Fruit fly (Drosophila melanogaster) whole organism, embryonic: ENCODE data around the gene CG34303.

ENCODE experiments used
- Adf1 ChIP-seq: fragments of 200-800 bp; sonication (Bioruptor generic); IDR thresholded peaks from 2 replicates; pipeline ENCODE4 v1.3.6; 2022; ENCODE audit warnings: missing biosample characterization, missing genetic modification characterization
- Aef1 ChIP-seq: fragments of 200-800 bp; sonication (Bioruptor generic); IDR thresholded peaks from 3 replicates; pipeline ENCODE4 v1.3.6; 2022; ENCODE audit warnings: missing biosample characterization, missing genetic modification characterization
- Atf3 ChIP-seq: fragments of 200-800 bp; sonication (Bioruptor generic); optimal IDR thresholded peaks from 3 replicates; lab custom pipeline; 2016; ENCODE audit warnings: missing biosample characterization, missing genetic modification characterization
- Atf6 ChIP-seq: fragments of 200-800 bp; sonication (Bioruptor generic); IDR thresholded peaks from 2 replicates; pipeline ENCODE4 v1.3.6; 2022; ENCODE audit warnings: missing biosample characterization, missing genetic modification characterization
- B-H2 ChIP-seq: fragments of 200-800 bp; sonication (Bioruptor generic); optimal IDR thresholded peaks from 2 replicates; lab custom pipeline; 2018; ENCODE audit warnings: missing biosample characterization, mild to moderate bottlenecking, missing genetic modification characterization
- CG10366 ChIP-seq: fragments of 200-800 bp; sonication (Bioruptor generic); IDR thresholded peaks from 2 replicates; pipeline ENCODE4 v1.3.6; 2022; ENCODE audit warnings: missing biosample characterization, missing genetic modification characterization
- CG11085 ChIP-seq: fragments of 200-800 bp; sonication (Bioruptor generic); IDR thresholded peaks from 2 replicates; pipeline ENCODE4 v1.3.6; 2022; ENCODE audit warnings: missing biosample characterization, missing genetic modification characterization
- CG11696 ChIP-seq: fragments of 200-800 bp; sonication (Bioruptor generic); IDR thresholded peaks from 2 replicates; pipeline ENCODE4 v1.3.6; 2022; ENCODE audit warnings: missing biosample characterization, missing genetic modification characterization
- CG12299 ChIP-seq: fragments of 200-800 bp; sonication (Bioruptor generic); optimal IDR thresholded peaks from 2 replicates; lab custom pipeline; 2018; ENCODE audit warnings: missing biosample characterization, mild to moderate bottlenecking, missing genetic modification characterization
- CG12659 ChIP-seq: fragments of 200-800 bp; sonication (Bioruptor generic); optimal IDR thresholded peaks from 3 replicates; lab custom pipeline; 2017; ENCODE audit warnings: mild to moderate bottlenecking, missing biosample characterization, missing genetic modification reagents, missing genetic modification characterization
- CG17328 ChIP-seq: fragments of 200-800 bp; sonication (Bioruptor generic); IDR thresholded peaks from 2 replicates; pipeline ENCODE4 v1.3.6; 2022; ENCODE audit warnings: missing biosample characterization, missing genetic modification characterization
- CG18011 ChIP-seq: fragments of 200-800 bp; sonication (Bioruptor generic); optimal IDR thresholded peaks from 2 replicates; lab custom pipeline; 2017; ENCODE audit warnings: missing biosample characterization, missing genetic modification characterization, mild to moderate bottlenecking, moderate library complexity, missing genotype
- CG18599 ChIP-seq: fragments of 200-800 bp; sonication (Bioruptor generic); optimal IDR thresholded peaks from 3 replicates; lab custom pipeline; 2017; ENCODE audit warnings: missing biosample characterization, missing genetic modification characterization, mild to moderate bottlenecking, moderate library complexity, missing genetic modification reagents
- CG2712 ChIP-seq: fragments of 200-800 bp; optimal IDR thresholded peaks from 3 replicates; lab custom pipeline; 2019; ENCODE audit warnings: missing biosample characterization, mild to moderate bottlenecking, missing genetic modification characterization, moderate library complexity
- CG2889 ChIP-seq: fragments of 200-800 bp; sonication (Bioruptor generic); IDR thresholded peaks from 3 replicates; pipeline ENCODE4 v1.3.6; 2022; ENCODE audit warnings: missing biosample characterization, missing genetic modification characterization
- CG34224 ChIP-seq: fragments of 200-800 bp; sonication (Bioruptor generic); IDR thresholded peaks from 3 replicates; pipeline ENCODE4 v1.3.6; 2022; ENCODE audit warnings: missing biosample characterization, missing genetic modification characterization; ENCODE audit not compliant: partially characterized antibody
- CG43689 ChIP-seq: fragments of 200-800 bp; sonication (Bioruptor generic); IDR thresholded peaks from 2 replicates; pipeline ENCODE4 v1.3.6; 2022; ENCODE audit warnings: missing biosample characterization, missing genetic modification characterization
- CG4820 ChIP-seq: fragments of 200-800 bp; sonication (Bioruptor generic); optimal IDR thresholded peaks from 3 replicates; lab custom pipeline; 2016; ENCODE audit warnings: missing biosample characterization, missing genetic modification characterization
- CG6254 ChIP-seq: fragments of 200-800 bp; sonication (Bioruptor generic); optimal IDR thresholded peaks from 3 replicates; lab custom pipeline; 2017; ENCODE audit warnings: mild to moderate bottlenecking, missing biosample characterization, missing genetic modification reagents, missing genetic modification characterization
- CG6765 ChIP-seq: fragments of 200-800 bp; sonication (Bioruptor generic); optimal IDR thresholded peaks from 3 replicates; lab custom pipeline; 2017; ENCODE audit warnings: missing biosample characterization, mild to moderate bottlenecking, missing genetic modification characterization
- CG8290 ChIP-seq, 3 experiments: fragments of 200-800 bp; sonication (Bioruptor generic); optimal IDR thresholded peaks; 2 replicates each; lab custom pipeline; 2016 to 2019; ENCODE audit warnings: missing biosample characterization in 3 of 3, missing genetic modification characterization in 3 of 3, mild to moderate bottlenecking in 2 of 3, moderate library complexity in 1 of 3
- CG8388 ChIP-seq: fragments of 200-800 bp; sonication (Bioruptor generic); optimal IDR thresholded peaks from 2 replicates; lab custom pipeline; 2019; ENCODE audit warnings: missing biosample characterization, mild to moderate bottlenecking, missing genetic modification characterization, moderate library complexity
- CG9727 ChIP-seq: fragments of 200-800 bp; sonication (Bioruptor generic); optimal IDR thresholded peaks from 3 replicates; lab custom pipeline; 2017; ENCODE audit warnings: missing biosample characterization, mild to moderate bottlenecking, missing genetic modification characterization
- CrebB ChIP-seq: fragments of 200-800 bp; sonication (Bioruptor generic); optimal IDR thresholded peaks from 3 replicates; lab custom pipeline; 2018; ENCODE audit warnings: missing biosample characterization, mild to moderate bottlenecking, missing genetic modification characterization
- Dek ChIP-seq: fragments of 200-800 bp; sonication (Bioruptor generic); optimal IDR thresholded peaks from 3 replicates; lab custom pipeline; 2019; ENCODE audit warnings: missing biosample characterization, mild to moderate bottlenecking, missing genetic modification characterization, moderate library complexity
- Drgx ChIP-seq: fragments of 200-800 bp; sonication (Bioruptor generic); IDR thresholded peaks from 2 replicates; pipeline ENCODE4 v1.3.6; 2022; ENCODE audit warnings: missing biosample characterization, missing genetic modification characterization
- Fer3 ChIP-seq: fragments of 200-800 bp; sonication (Bioruptor generic); optimal IDR thresholded peaks from 2 replicates; lab custom pipeline; 2018; ENCODE audit warnings: missing biosample characterization, mild to moderate bottlenecking, missing genetic modification characterization, moderate library complexity
- Hmr ChIP-seq: fragments of 200-800 bp; sonication (Bioruptor generic); optimal IDR thresholded peaks from 3 replicates; lab custom pipeline; 2017; ENCODE audit warnings: mild to moderate bottlenecking, missing biosample characterization, missing genetic modification reagents, missing genetic modification characterization
- Hr78 ChIP-seq, 2 experiments: fragments of 200-800 bp in 1 of 2; fragments of >200 bp in 1 of 2; sonication (Bioruptor generic) in 1 of 2; optimal IDR thresholded peaks; 2 replicates each; lab custom pipeline; 2017 to 2019; ENCODE audit warnings: missing biosample characterization in 2 of 2, missing genetic modification characterization in 2 of 2, mild to moderate bottlenecking in 1 of 2, moderate library complexity in 1 of 2
- MTF-1 ChIP-seq: fragments of 200-800 bp; sonication (Bioruptor generic); optimal IDR thresholded peaks from 2 replicates; lab custom pipeline; 2018; ENCODE audit warnings: missing biosample characterization, mild to moderate bottlenecking, missing genetic modification characterization, borderline replicate concordance
- Oaz ChIP-seq: fragments of 200-800 bp; sonication (Bioruptor generic); IDR thresholded peaks from 2 replicates; pipeline ENCODE4 v1.3.6; 2022; ENCODE audit warnings: missing biosample characterization, missing genetic modification characterization
- Optix ChIP-seq: fragments of 200-800 bp; sonication (Bioruptor generic); IDR thresholded peaks from 3 replicates; pipeline ENCODE4 v1.3.6; 2022; ENCODE audit warnings: missing biosample characterization, missing genetic modification characterization
- Taf1 ChIP-seq: fragments of 200-800 bp; sonication (Bioruptor generic); IDR thresholded peaks from 2 replicates; pipeline ENCODE4 v1.3.6; 2022; ENCODE audit warnings: missing biosample characterization, missing genetic modification characterization
- YL-1 ChIP-seq: fragments of 200-800 bp; sonication (Bioruptor generic); optimal IDR thresholded peaks from 3 replicates; lab custom pipeline; 2017; ENCODE audit warnings: missing biosample characterization, mild to moderate bottlenecking, missing genetic modification characterization
- amos ChIP-seq: fragments of 200-800 bp; sonication (Bioruptor generic); IDR thresholded peaks from 2 replicates; pipeline ENCODE4 v1.3.6; 2022; ENCODE audit warnings: missing biosample characterization, missing genetic modification characterization; ENCODE audit not compliant: partially characterized antibody
- aop ChIP-seq: fragments of 200-800 bp; sonication (Bioruptor generic); IDR thresholded peaks from 2 replicates; pipeline ENCODE4 v1.3.6; 2022; ENCODE audit warnings: missing biosample characterization, missing genetic modification characterization
- ase ChIP-seq: fragments of 200-800 bp; sonication (Bioruptor generic); IDR thresholded peaks from 3 replicates; pipeline ENCODE4 v1.3.6; 2022; ENCODE audit warnings: missing biosample characterization, missing genetic modification characterization
- bab2 ChIP-seq: fragments of 200-800 bp; sonication (Bioruptor generic); optimal IDR thresholded peaks from 2 replicates; lab custom pipeline; 2016; ENCODE audit warnings: missing biosample characterization, missing genetic modification characterization
- bsh ChIP-seq, 2 experiments: fragments of 200-800 bp; sonication (Bioruptor generic); optimal IDR thresholded peaks; 2 replicates each; lab custom pipeline; 2017 to 2018; ENCODE audit warnings: mild to moderate bottlenecking in 2 of 2, missing biosample characterization in 2 of 2, missing genetic modification characterization in 2 of 2, moderate library complexity in 1 of 2
- fd3F ChIP-seq: fragments of 200-800 bp; sonication (Bioruptor generic); optimal IDR thresholded peaks from 2 replicates; lab custom pipeline; 2018; ENCODE audit warnings: missing biosample characterization, mild to moderate bottlenecking, missing genetic modification characterization, moderate library complexity
- kni ChIP-seq: fragments of 200-800 bp; sonication (Bioruptor generic); optimal IDR thresholded peaks from 3 replicates; lab custom pipeline; 2017; ENCODE audit warnings: mild to moderate bottlenecking, missing biosample characterization, missing genetic modification reagents, missing genetic modification characterization
- knrl ChIP-seq: fragments of 200-800 bp; sonication (Bioruptor generic); IDR thresholded peaks from 3 replicates; pipeline ENCODE4 v1.3.6; 2022; ENCODE audit warnings: missing biosample characterization, missing genetic modification characterization; ENCODE audit not compliant: partially characterized antibody
- oc ChIP-seq: fragments of 200-800 bp; sonication (Bioruptor generic); optimal IDR thresholded peaks from 2 replicates; lab custom pipeline; 2018; ENCODE audit warnings: missing biosample characterization, mild to moderate bottlenecking, missing genetic modification characterization, moderate library complexity
- org-1 ChIP-seq: fragments of 200-800 bp; sonication (Bioruptor generic); optimal IDR thresholded peaks from 2 replicates; lab custom pipeline; 2017; ENCODE audit warnings: missing biosample characterization, missing genetic modification characterization
- sc ChIP-seq, 3 experiments: fragments of >200 bp in 2 of 3; fragments of 200-800 bp in 1 of 3; sonication (Bioruptor generic) in 1 of 3; optimal IDR thresholded peaks; 2 replicates in 2 of 3; 3 replicates in 1 of 3; lab custom pipeline; 2017; ENCODE audit warnings: mild to moderate bottlenecking in 1 of 3, missing biosample characterization in 1 of 3, missing genetic modification characterization in 1 of 3, missing genetic modification reagents in 1 of 3
- sens ChIP-seq: fragments of 200-800 bp; sonication (Bioruptor generic); peaks from one replicate; lab custom pipeline; 2016; ENCODE audit warnings: missing biosample characterization, missing genetic modification characterization
- ssp ChIP-seq: fragments of 200-800 bp; sonication (Bioruptor generic); IDR thresholded peaks from 2 replicates; pipeline ENCODE4 v1.3.6; 2022; ENCODE audit warnings: missing biosample characterization, missing genetic modification characterization
- tap ChIP-seq: fragments of 200-800 bp; optimal IDR thresholded peaks from 3 replicates; lab custom pipeline; 2019; ENCODE audit warnings: missing biosample characterization, mild to moderate bottlenecking, missing genetic modification characterization, moderate library complexity
- tgo ChIP-seq: fragments of 200-800 bp; sonication (Bioruptor generic); IDR thresholded peaks from 3 replicates; pipeline ENCODE4 v1.3.6; 2022; ENCODE audit warnings: missing biosample characterization, missing genetic modification characterization
- trem ChIP-seq: fragments of 200-800 bp; optimal IDR thresholded peaks from 3 replicates; lab custom pipeline; 2019; ENCODE audit warnings: missing biosample characterization, mild to moderate bottlenecking, missing genetic modification characterization, moderate library complexity

Gene CG34303

dm6 chr3R:10189520-10189919, 37.8 kb upstream of the CG34303 start, which contains the start of gene CG12814:
Gene CG12814, minus strand, starts transcription at chr3R:10189603.
- TF ChIP-seq CG6254 (GFP tag; lab: Kevin White, UChicago): no peak
- TF ChIP-seq CG6765 (GFP tag; lab: Kevin White, UChicago): no peak
- TF ChIP-seq bsh (GFP tag; optimal IDR thresholded peaks at IDR 0.05; lab: Kevin White, UChicago): peak in 1 of 2 experiments; percentile 72
- peak; percentile 62 for TF ChIP-seq Drgx
- TF ChIP-seq org-1 (GFP tag; lab: Kevin White, UChicago): no peak
- TF ChIP-seq CG43689: no peak
- no peak for TF ChIP-seq Adf1 (GFP tag; lab: Robert Waterston, UW)
- TF ChIP-seq oc (tag; lab: Kevin White, UChicago): peak; percentile 14
- no peak for TF ChIP-seq Optix (GFP tag; lab: Robert Waterston, UW)
- TF ChIP-seq fd3F: no peak
- no peak for TF ChIP-seq MTF-1 (GFP tag; lab: Kevin White, UChicago)
- no peak for TF ChIP-seq aop (GFP tag; lab: Robert Waterston, UW)
- TF ChIP-seq YL-1 (GFP tag; lab: Kevin White, UChicago): no peak
- no peak for TF ChIP-seq CrebB (tag; lab: Kevin White, UChicago)
- TF ChIP-seq ssp (GFP tag; lab: Robert Waterston, UW): no peak
- TF ChIP-seq Aef1: no peak
- no peak for TF ChIP-seq Hmr (GFP tag; lab: Kevin White, UChicago)
- TF ChIP-seq tap (tag; lab: Kevin White, UChicago): no peak
- no peak for TF ChIP-seq Taf1 (GFP tag; lab: Robert Waterston, UW)
- TF ChIP-seq CG8388 (GFP tag; lab: Kevin White, UChicago): no peak
- no peak for TF ChIP-seq CG2889
- TF ChIP-seq CG12659 (GFP tag; lab: Kevin White, UChicago): peak; percentile 0
- TF ChIP-seq trem: no peak
- TF ChIP-seq knrl: no peak
- TF ChIP-seq CG8290 (GFP tag; optimal IDR thresholded peaks at IDR 0.05; lab: Kevin White, UChicago): no peak
- TF ChIP-seq CG8290 (tag; optimal IDR thresholded peaks at IDR 0.05; lab: Kevin White, UChicago): no peak
- no peak for TF ChIP-seq Fer3 (tag; lab: Kevin White, UChicago)
- TF ChIP-seq amos (GFP tag; lab: Robert Waterston, UW): peak; percentile 35; the same call in 1 of the 2 replicates
- TF ChIP-seq CG12299 (tag; lab: Kevin White, UChicago): peak; percentile 15
- TF ChIP-seq CG9727 (GFP tag; lab: Kevin White, UChicago): no peak
- TF ChIP-seq Hr78 (GFP tag; optimal IDR thresholded peaks at IDR 0.05; lab: Kevin White, UChicago): no peak
- TF ChIP-seq CG18011 (GFP tag; lab: Kevin White, UChicago): no peak
- TF ChIP-seq ase (GFP tag; lab: Robert Waterston, UW): no peak
- no peak for TF ChIP-seq bab2
- no peak for TF ChIP-seq CG11085 (GFP tag; lab: Robert Waterston, UW)
- no peak for TF ChIP-seq sc (optimal IDR thresholded peaks at IDR 0.05; lab: Kevin White, UChicago)
- TF ChIP-seq sc (GFP tag; optimal IDR thresholded peaks at IDR 0.05; lab: Kevin White, UChicago): no peak
- no peak for TF ChIP-seq CG2712 (tag; lab: Kevin White, UChicago)
- TF ChIP-seq CG18599 (GFP tag; lab: Kevin White, UChicago): no peak
- no peak for TF ChIP-seq CG10366
- TF ChIP-seq CG17328 (GFP tag; lab: Robert Waterston, UW): no peak
- TF ChIP-seq CG4820 (GFP tag; lab: Kevin White, UChicago): no peak
- peak; percentile 14 for TF ChIP-seq sens (GFP tag; lab: Kevin White, UChicago)
- no peak for TF ChIP-seq Dek (tag; lab: Kevin White, UChicago)
- TF ChIP-seq Atf3 (GFP tag; lab: Kevin White, UChicago): no peak
- no peak for TF ChIP-seq Atf6 (GFP tag; lab: Robert Waterston, UW)
- TF ChIP-seq CG11696 (GFP tag; lab: Robert Waterston, UW): no peak
- TF ChIP-seq tgo (GFP tag; lab: Robert Waterston, UW): no peak
- peak; percentile 33; the same call in 1 of the 3 replicates for TF ChIP-seq CG34224 (GFP tag; lab: Robert Waterston, UW)
- TF ChIP-seq kni (GFP tag; lab: Kevin White, UChicago): peak; percentile 41
- no peak for TF ChIP-seq Oaz (GFP tag; lab: Robert Waterston, UW)
- no peak for TF ChIP-seq B-H2
